Fruit fly (Drosophila melanogaster) whole organism, embryonic: ENCODE measurements around the gene CG14195.
A peak's percentile ranks its signal among the peaks of the same experiment; 100 is the strongest.

ENCODE experiments used
- ATbp ChIP-seq: fragments of 200-800 bp; sonication (Bioruptor generic); optimal IDR thresholded peaks from 2 replicates; lab custom pipeline; 2017; ENCODE audit warnings: missing biosample characterization, mild to moderate bottlenecking, missing genetic modification characterization, missing genetic modification reagents
- Ada2b ChIP-seq: fragments of 200-800 bp; sonication (Bioruptor generic); IDR thresholded peaks from 2 replicates; pipeline ENCODE4 v1.3.6; 2022; ENCODE audit warnings: missing biosample characterization, missing genetic modification characterization
- Atf6 ChIP-seq: fragments of 200-800 bp; sonication (Bioruptor generic); IDR thresholded peaks from 2 replicates; pipeline ENCODE4 v1.3.6; 2022; ENCODE audit warnings: missing biosample characterization, missing genetic modification characterization
- CG11456 ChIP-seq: fragments of 200-800 bp; sonication (Bioruptor generic); IDR thresholded peaks from 3 replicates; pipeline ENCODE4 v1.3.6; 2022; ENCODE audit warnings: missing biosample characterization, missing genetic modification characterization
- CG11695 ChIP-seq: fragments of 200-800 bp; sonication (Bioruptor generic); IDR thresholded peaks from 3 replicates; pipeline ENCODE4 v1.3.6; 2022; ENCODE audit warnings: missing biosample characterization, missing genetic modification characterization
- CG12659 ChIP-seq: fragments of 200-800 bp; sonication (Bioruptor generic); optimal IDR thresholded peaks from 3 replicates; lab custom pipeline; 2017; ENCODE audit warnings: mild to moderate bottlenecking, missing biosample characterization, missing genetic modification reagents, missing genetic modification characterization
- CG13296 ChIP-seq: fragments of 200-800 bp; sonication (Bioruptor generic); optimal IDR thresholded peaks from 3 replicates; lab custom pipeline; 2018; ENCODE audit warnings: missing biosample characterization, mild to moderate bottlenecking, missing genetic modification characterization
- CG13775 ChIP-seq: fragments of 200-800 bp; sonication (Bioruptor generic); optimal IDR thresholded peaks from 3 replicates; lab custom pipeline; 2017; ENCODE audit warnings: missing biosample characterization, mild to moderate bottlenecking, missing genetic modification characterization
- CG14710 ChIP-seq: fragments of 200-800 bp; sonication (Bioruptor generic); optimal IDR thresholded peaks from 3 replicates; lab custom pipeline; 2019; ENCODE audit warnings: missing biosample characterization, mild to moderate bottlenecking, missing genetic modification characterization, moderate library complexity
- CG14860 ChIP-seq: fragments of 200-800 bp; sonication (Bioruptor generic); IDR thresholded peaks from 3 replicates; pipeline ENCODE4 v1.3.6; 2022; ENCODE audit warnings: missing biosample characterization, missing genetic modification characterization; ENCODE audit not compliant: partially characterized antibody
- CG14965 ChIP-seq: fragments of 200-800 bp; sonication (Bioruptor generic); optimal IDR thresholded peaks from 2 replicates; lab custom pipeline; 2016; ENCODE audit warnings: missing biosample characterization, missing genetic modification characterization, borderline replicate concordance
- CG15514 ChIP-seq: fragments of 200-800 bp; sonication (Bioruptor generic); optimal IDR thresholded peaks from 3 replicates; lab custom pipeline; 2017; ENCODE audit warnings: missing biosample characterization, missing genetic modification characterization, mild to moderate bottlenecking, moderate library complexity, missing genetic modification reagents
- CG15601 ChIP-seq: fragments of 200-800 bp; sonication (Bioruptor generic); optimal IDR thresholded peaks from 3 replicates; lab custom pipeline; 2019; ENCODE audit warnings: missing biosample characterization, mild to moderate bottlenecking, missing genetic modification characterization, moderate library complexity
- CG17802 ChIP-seq: fragments of 200-800 bp; sonication (Bioruptor generic); optimal IDR thresholded peaks from 2 replicates; lab custom pipeline; 2018; ENCODE audit warnings: missing biosample characterization, mild to moderate bottlenecking, missing genetic modification characterization, moderate library complexity
- CG17912 ChIP-seq: fragments of 200-800 bp; sonication (Bioruptor generic); optimal IDR thresholded peaks from 2 replicates; lab custom pipeline; 2018; ENCODE audit warnings: missing biosample characterization, mild to moderate bottlenecking, missing genetic modification characterization
- CG32772 ChIP-seq: fragments of 200-800 bp; sonication (Bioruptor generic); IDR thresholded peaks from 2 replicates; pipeline ENCODE4 v1.3.6; 2022; ENCODE audit warnings: missing biosample characterization, missing genetic modification characterization
- CG3281 ChIP-seq: fragments of 200-800 bp; sonication (Bioruptor generic); optimal IDR thresholded peaks from 3 replicates; lab custom pipeline; 2017; ENCODE audit warnings: missing biosample characterization, mild to moderate bottlenecking, missing genetic modification characterization
- CG34376 ChIP-seq: fragments of 200-800 bp; sonication (Bioruptor generic); optimal IDR thresholded peaks from 2 replicates; lab custom pipeline; 2018; ENCODE audit warnings: missing biosample characterization, mild to moderate bottlenecking, missing genetic modification characterization
- CG3847 ChIP-seq: fragments of 200-800 bp; sonication (Bioruptor generic); IDR thresholded peaks from 2 replicates; pipeline ENCODE4 v1.3.6; 2022; ENCODE audit warnings: missing biosample characterization, missing genetic modification characterization
- CG4424 ChIP-seq: fragments of 200-800 bp; sonication (Bioruptor generic); optimal IDR thresholded peaks from 3 replicates; lab custom pipeline; 2016; ENCODE audit warnings: missing biosample characterization, missing genetic modification characterization
- CG4730 ChIP-seq: fragments of 200-800 bp; sonication (Bioruptor generic); IDR thresholded peaks from 2 replicates; pipeline ENCODE4 v1.3.6; 2022; ENCODE audit warnings: missing biosample characterization, missing genetic modification characterization
- CG4820 ChIP-seq: fragments of 200-800 bp; sonication (Bioruptor generic); optimal IDR thresholded peaks from 3 replicates; lab custom pipeline; 2016; ENCODE audit warnings: missing biosample characterization, missing genetic modification characterization
- CG6765 ChIP-seq: fragments of 200-800 bp; sonication (Bioruptor generic); optimal IDR thresholded peaks from 3 replicates; lab custom pipeline; 2017; ENCODE audit warnings: missing biosample characterization, mild to moderate bottlenecking, missing genetic modification characterization
- CG8281 ChIP-seq: fragments of 200-800 bp; sonication (Bioruptor generic); optimal IDR thresholded peaks from 2 replicates; lab custom pipeline; 2018; ENCODE audit warnings: missing biosample characterization, mild to moderate bottlenecking, missing genetic modification characterization, moderate library complexity
- CG8765 ChIP-seq: fragments of 200-800 bp; sonication (Bioruptor generic); IDR thresholded peaks from 2 replicates; pipeline ENCODE4 v1.3.6; 2022; ENCODE audit warnings: missing biosample characterization, missing genetic modification characterization
- CG8944 ChIP-seq: fragments of 200-800 bp; sonication (Bioruptor generic); optimal IDR thresholded peaks from 3 replicates; lab custom pipeline; 2016; ENCODE audit warnings: missing biosample characterization, missing genetic modification characterization
- CG9727 ChIP-seq: fragments of 200-800 bp; sonication (Bioruptor generic); optimal IDR thresholded peaks from 3 replicates; lab custom pipeline; 2017; ENCODE audit warnings: missing biosample characterization, mild to moderate bottlenecking, missing genetic modification characterization
- CG9932 ChIP-seq: fragments of 200-800 bp; sonication (Bioruptor generic); IDR thresholded peaks from 2 replicates; pipeline ENCODE4 v1.3.6; 2022; ENCODE audit warnings: missing biosample characterization, missing genetic modification characterization
- Dfd ChIP-seq, 2 experiments: fragments of >200 bp; optimal IDR thresholded peaks; 2 replicates each; lab custom pipeline; 2017; ENCODE audit warnings: missing biosample characterization in 2 of 2, missing genetic modification characterization in 2 of 2
- Dll ChIP-seq: fragments of 200-800 bp; sonication (Bioruptor generic); IDR thresholded peaks from 4 replicates; pipeline ENCODE4 v1.3.6; 2022; ENCODE audit warnings: missing biosample characterization, missing genetic modification characterization; ENCODE audit not compliant: partially characterized antibody
- Fer2 ChIP-seq: fragments of 200-800 bp; sonication (Bioruptor generic); optimal IDR thresholded peaks from 2 replicates; lab custom pipeline; 2018; ENCODE audit warnings: missing biosample characterization, mild to moderate bottlenecking, missing genetic modification characterization, moderate library complexity
- HLH3B ChIP-seq: fragments of 200-800 bp; sonication (Bioruptor generic); IDR thresholded peaks from 2 replicates; pipeline ENCODE4 v1.3.6; 2022; ENCODE audit warnings: missing biosample characterization, missing genetic modification characterization
- HmgZ ChIP-seq: fragments of 200-800 bp; sonication (Bioruptor generic); optimal IDR thresholded peaks from 2 replicates; lab custom pipeline; 2018; ENCODE audit warnings: missing biosample characterization, mild to moderate bottlenecking, missing genetic modification characterization
- Myb ChIP-seq: fragments of 200-800 bp; sonication (Bioruptor generic); optimal IDR thresholded peaks from 2 replicates; lab custom pipeline; 2016; ENCODE audit warnings: missing biosample characterization, missing genetic modification characterization
- Poxn ChIP-seq: fragments of 200-800 bp; sonication (Bioruptor generic); IDR thresholded peaks from 2 replicates; pipeline ENCODE4 v1.3.6; 2022; ENCODE audit warnings: missing biosample characterization, missing genetic modification characterization
- Trl ChIP-seq, 3 experiments: fragments of >200 bp in 2 of 3; fragments of 200-800 bp in 1 of 3; sonication (Bioruptor generic) in 1 of 3; optimal IDR thresholded peaks; 2 replicates in 1 of 3; 3 replicates in 2 of 3; lab custom pipeline; 2016 to 2017; ENCODE audit warnings: missing biosample characterization in 1 of 3, missing genetic modification characterization in 1 of 3
- bcd ChIP-seq: fragments of 200-800 bp; sonication (Bioruptor generic); optimal IDR thresholded peaks from 2 replicates; lab custom pipeline; 2017; ENCODE audit warnings: missing biosample characterization, mild to moderate bottlenecking, missing genetic modification characterization
- ems ChIP-seq: fragments of 200-800 bp; sonication (Bioruptor generic); optimal IDR thresholded peaks from 3 replicates; lab custom pipeline; 2016; ENCODE audit warnings: missing biosample characterization, missing genetic modification characterization
- fd102C ChIP-seq: fragments of 200-800 bp; sonication (Bioruptor generic); optimal IDR thresholded peaks from 2 replicates; lab custom pipeline; 2018; ENCODE audit warnings: missing biosample characterization, mild to moderate bottlenecking, missing genetic modification characterization, moderate library complexity
- fru ChIP-seq: fragments of >200 bp; optimal IDR thresholded peaks from 2 replicates; lab custom pipeline; 2017
- h ChIP-seq: fragments of >200 bp; optimal IDR thresholded peaks from 2 replicates; lab custom pipeline; 2017
- hth ChIP-seq: fragments of >200 bp; optimal IDR thresholded peaks from 2 replicates; lab custom pipeline; 2017; ENCODE audit warnings: inconsistent platforms
- onecut ChIP-seq: fragments of 200-800 bp; sonication (Bioruptor generic); IDR thresholded peaks from 2 replicates; pipeline ENCODE4 v1.3.6; 2022; ENCODE audit warnings: missing biosample characterization, missing genetic modification characterization
- row ChIP-seq: fragments of 200-800 bp; sonication (Bioruptor generic); IDR thresholded peaks from 3 replicates; pipeline ENCODE4 v1.3.6; 2022; ENCODE audit warnings: missing biosample characterization, missing genetic modification characterization
- salm ChIP-seq: fragments of 200-800 bp; sonication (Bioruptor generic); optimal IDR thresholded peaks from 2 replicates; lab custom pipeline; 2018; ENCODE audit warnings: missing biosample characterization, mild to moderate bottlenecking, missing genetic modification characterization
- sens-2 ChIP-seq: fragments of 200-800 bp; sonication (Bioruptor generic); IDR thresholded peaks from 2 replicates; pipeline ENCODE4 v1.3.6; 2022; ENCODE audit warnings: missing biosample characterization, missing genetic modification characterization
- sim ChIP-seq: fragments of 200-800 bp; sonication (Bioruptor generic); IDR thresholded peaks from 2 replicates; pipeline ENCODE4 v1.3.6; 2022; ENCODE audit warnings: missing biosample characterization, missing genetic modification characterization
- slbo ChIP-seq: fragments of 200-800 bp; sonication (Bioruptor generic); IDR thresholded peaks from 2 replicates; pipeline ENCODE4 v1.3.6; 2022; ENCODE audit warnings: missing biosample characterization, missing genetic modification characterization
- sna ChIP-seq: fragments of 200-800 bp; sonication (Bioruptor generic); IDR thresholded peaks from 2 replicates; pipeline ENCODE4 v1.3.6; 2022; ENCODE audit warnings: missing biosample characterization, missing genetic modification characterization; ENCODE audit not compliant: partially characterized antibody
- vfl ChIP-seq: fragments of 200-800 bp; sonication (Bioruptor generic); optimal IDR thresholded peaks from 2 replicates; lab custom pipeline; 2016; ENCODE audit warnings: missing biosample characterization, missing genetic modification characterization
- z ChIP-seq: fragments of 200-800 bp; sonication (Bioruptor generic); IDR thresholded peaks from 3 replicates; pipeline ENCODE4 v1.3.6; 2022; ENCODE audit warnings: missing biosample characterization, missing genetic modification characterization

The CG14195 gene

dm6 chrX:19224580-19225303 lies 12.9 kb upstream of the CG14195 start (continued):
- TF ChIP-seq HmgZ (tag; lab: Kevin White, UChicago) (no peak), CG14860 (no peak), CG12659 (GFP tag; lab: Kevin White, UChicago) (peak; percentile 44), vfl (GFP tag; lab: Kevin White, UChicago) (no peak), CG34376 (no peak), CG8765 (no peak), CG14965 (no peak), CG4820 (GFP tag; lab: Kevin White, UChicago) (peak; percentile 3), CG8281 (tag; lab: Kevin White, UChicago) (no peak), CG11456 (no peak), CG15514 (no peak), Dll (GFP tag; lab: Robert Waterston, UW) (no peak), Ada2b (GFP tag; lab: Robert Waterston, UW) (no peak), CG3847 (GFP tag; lab: Robert Waterston, UW) (no peak), Atf6 (GFP tag; lab: Robert Waterston, UW) (no peak), CG17912 (no peak), CG13775 (GFP tag; lab: Kevin White, UChicago) (peak; percentile 36), CG9932 (no peak), CG8944 (GFP tag; lab: Kevin White, UChicago) (no peak), fd102C (no peak), salm (tag; lab: Kevin White, UChicago) (no peak), sim (no peak), CG9727 (GFP tag; lab: Kevin White, UChicago) (peak; percentile 65), h (lab: Kevin White, UChicago) (no peak), Poxn (no peak), CG13296 (GFP tag; lab: Kevin White, UChicago) (no peak), Trl (optimal IDR thresholded peaks at IDR 0.05; lab: Kevin White, UChicago) (no peak), Trl (GFP tag; optimal IDR thresholded peaks at IDR 0.05; lab: Kevin White, UChicago) (no peak), CG4424 (peak; percentile 56), CG14710 (tag; lab: Kevin White, UChicago) (peak; percentile 43), row (peak; percentile 30; the same call in 1 of the 3 replicates), slbo (0 out of 2 replicates have a peak, but pooled peaks have one; percentile 13), Fer2 (tag; lab: Kevin White, UChicago) (no peak), Dfd (GFP tag; optimal IDR thresholded peaks at IDR 0.05; lab: Kevin White, UChicago) (no peak), CG6765 (peak; percentile 5), sens-2 (GFP tag; lab: Robert Waterston, UW) (no peak), fru (lab: Kevin White, UChicago) (no peak), HLH3B (no peak), sna (GFP tag; lab: Robert Waterston, UW) (no peak), CG17802 (tag; lab: Kevin White, UChicago) (no peak), CG11695 (no peak), CG32772 (GFP tag; lab: Robert Waterston, UW) (no peak), Myb (GFP tag; lab: Kevin White, UChicago) (no peak), ATbp (GFP tag; lab: Kevin White, UChicago) (peak; percentile 8), CG4730 (GFP tag; lab: Robert Waterston, UW) (no peak), CG15601 (peak; percentile 20), onecut (GFP tag; lab: Robert Waterston, UW) (no peak), z (no peak), CG3281 (peak; percentile 39), ems (GFP tag; lab: Kevin White, UChicago) (no peak), hth (lab: Kevin White, UChicago) (no peak), bcd (GFP tag; lab: Kevin White, UChicago) (peak; percentile 35)
